Worm (Caenorhabditis elegans) whole organism, mixed stage, embryonic: Measurements from ENCODE around the gene F36D3.1.

ENCODE experiments used
- blmp-1 ChIP-seq: fragments of 150-350 bp; optimal IDR thresholded peaks from 2 replicates; lab custom pipeline; 2014; ENCODE audit warnings: missing biosample characterization, missing genetic modification characterization
- lin-13 ChIP-seq: fragments of 150-350 bp; optimal IDR thresholded peaks from 2 replicates; lab custom pipeline; 2014; ENCODE audit warnings: missing biosample characterization, missing genetic modification characterization
- lsy-2 ChIP-seq: fragments of 150-350 bp; optimal IDR thresholded peaks from 2 replicates; lab custom pipeline; 2014; ENCODE audit warnings: missing biosample characterization, missing genetic modification characterization
- nhr-12 ChIP-seq: fragments of 150-350 bp; optimal IDR thresholded peaks from 2 replicates; lab custom pipeline; 2014; ENCODE audit warnings: missing biosample characterization, missing genetic modification characterization
- unc-39 ChIP-seq: fragments of 150-350 bp; optimal IDR thresholded peaks from 2 replicates; lab custom pipeline; 2014; ENCODE audit warnings: missing biosample characterization, missing genetic modification characterization

ce11 chrV:16460866-16461265 is 38.3 kb upstream of the F36D3.1 start, which contains the start of gene srh-142:
- no peak for TF ChIP-seq unc-39 (tag; lab: Kevin White, UChicago)
- TF ChIP-seq lsy-2 (tag; lab: Kevin White, UChicago), result no peak
- no peak for TF ChIP-seq lin-13 (tag; lab: Kevin White, UChicago)
- TF ChIP-seq blmp-1 (tag; lab: Kevin White, UChicago), result no peak
- no peak for TF ChIP-seq nhr-12 (tag; lab: Kevin White, UChicago)
